Worm (Caenorhabditis elegans) whole organism, mixed stage, embryonic: ENCODE results near the gene F46E10.2.

Source experiments
- lsy-2 ChIP-seq: fragments of 150-350 bp; optimal IDR thresholded peaks from 2 replicates; lab custom pipeline; 2014; ENCODE audit warnings: missing biosample characterization, missing genetic modification characterization
- unc-120 ChIP-seq: sonication (generic microtip); optimal IDR thresholded peaks from 2 replicates; lab custom pipeline; 2017; ENCODE audit warnings: missing genetic modification characterization, missing compliant biosample characterization; ENCODE audit not compliant: poor library complexity, severe bottlenecking

DNA sequence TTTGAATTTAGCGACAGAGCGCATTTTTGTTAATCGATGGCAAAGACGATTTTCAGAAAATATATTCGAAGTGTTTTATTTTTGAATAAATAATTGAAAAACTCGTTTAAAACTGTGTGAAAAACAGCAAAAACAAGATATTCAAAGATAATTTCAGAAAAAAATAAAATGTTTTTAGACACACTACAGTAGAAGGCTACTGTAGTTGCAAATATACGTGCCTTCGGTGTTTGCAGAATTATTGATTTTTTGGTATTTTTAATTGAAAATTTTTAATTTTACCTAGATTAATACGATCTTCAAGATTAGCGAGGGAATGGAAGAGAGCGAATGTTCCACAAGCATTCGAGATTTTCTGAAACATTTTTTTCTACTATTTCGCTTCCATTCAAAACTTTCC lies 9.6 kb upstream of the F46E10.2 start:
- no peak for TF ChIP-seq unc-120 (tag; lab: Kevin White, UChicago)
- no peak for TF ChIP-seq lsy-2
